Worm (Caenorhabditis elegans) whole organism, L4 larva: ENCODE results near the gene cdk-1.

Source experiments
- D1046.2 ChIP-seq: fragments of 200-800 bp; sonication (Bioruptor generic); IDR thresholded peaks from 2 replicates; pipeline ENCODE4 v1.3.6; 2022; ENCODE audit warnings: missing genetic modification characterization, missing compliant biosample characterization
- F37D6.2 ChIP-seq: sonication (generic microtip); optimal IDR thresholded peaks from 2 replicates; lab custom pipeline; 2016; ENCODE audit warnings: mild to moderate bottlenecking, missing genetic modification characterization, missing compliant biosample characterization
- F49E8.2 ChIP-seq: sonication (generic microtip); optimal IDR thresholded peaks from 2 replicates; lab custom pipeline; 2016; ENCODE audit warnings: missing compliant biosample characterization, mild to moderate bottlenecking, missing genetic modification characterization, borderline replicate concordance
- R02D3.7 ChIP-seq: fragments of 150-350 bp; sonication (generic microtip); optimal IDR thresholded peaks from 3 replicates; lab custom pipeline; 2014; ENCODE audit warnings: missing biosample characterization, missing genetic modification characterization
- Y48G9A.11 ChIP-seq: fragments of 200-800 bp; sonication (Bioruptor generic); IDR thresholded peaks from 2 replicates; pipeline ENCODE4 v1.3.6; 2022; ENCODE audit warnings: missing genetic modification reagents, missing genetic modification characterization, missing compliant biosample characterization
- Y5F2A.4 ChIP-seq: fragments of 200-800 bp; sonication (Bioruptor generic); optimal IDR thresholded peaks from 2 replicates; lab custom pipeline; 2018; ENCODE audit warnings: mild to moderate bottlenecking, missing genetic modification characterization, missing compliant biosample characterization
- Y75B8A.6 ChIP-seq: fragments of 200-800 bp; sonication (Bioruptor generic); IDR thresholded peaks from 2 replicates; pipeline ENCODE4 v1.3.6; 2022; ENCODE audit warnings: missing genetic modification reagents, missing genetic modification characterization, missing compliant biosample characterization
- ama-1 ChIP-seq: fragments of 150-350 bp; optimal IDR thresholded peaks from 2 replicates; lab custom pipeline; 2014; ENCODE audit warnings: inconsistent platforms, mixed read lengths
- ceh-20 ChIP-seq: fragments of 200-800 bp; sonication (Bioruptor generic); IDR thresholded peaks from 2 replicates; pipeline ENCODE4 v1.3.6; 2022; ENCODE audit warnings: missing genetic modification reagents, missing genetic modification characterization, missing compliant biosample characterization
- ceh-44 ChIP-seq: fragments of 200-800 bp; sonication (Bioruptor generic); IDR thresholded peaks from 2 replicates; pipeline ENCODE4 v1.3.6; 2022; ENCODE audit warnings: missing genetic modification reagents, missing genetic modification characterization, missing compliant biosample characterization
- ceh-82 ChIP-seq: sonication (generic microtip); optimal IDR thresholded peaks from 2 replicates; lab custom pipeline; 2017; ENCODE audit warnings: missing biosample characterization, missing genetic modification characterization
- ces-1 ChIP-seq: fragments of 150-350 bp; sonication (generic microtip); optimal IDR thresholded peaks from 4 replicates; lab custom pipeline; 2014; ENCODE audit warnings: missing biosample characterization, missing genetic modification reagents, missing genetic modification characterization
- daf-12 ChIP-seq: fragments of 150-350 bp; optimal IDR thresholded peaks from 2 replicates; lab custom pipeline; 2014; ENCODE audit warnings: missing biosample characterization, missing genetic modification reagents, missing genetic modification characterization
- daf-16 ChIP-seq, 3 experiments: sonication (generic microtip); optimal IDR thresholded peaks; 2 replicates each; lab custom pipeline; 2016 to 2017; ENCODE audit warnings: missing genetic modification characterization in 3 of 3, missing genetic modification reagents in 3 of 3, mild to moderate bottlenecking in 2 of 3, missing compliant biosample characterization in 2 of 3, missing biosample characterization in 1 of 3, moderate library complexity in 1 of 3
- dmd-6 ChIP-seq: fragments of 200-800 bp; sonication (Bioruptor generic); IDR thresholded peaks from 2 replicates; pipeline ENCODE4 v1.3.6; 2022; ENCODE audit warnings: missing genetic modification reagents, missing genetic modification characterization, missing compliant biosample characterization
- dmd-8 ChIP-seq: fragments of 200-800 bp; sonication (Bioruptor generic); IDR thresholded peaks from 2 replicates; pipeline ENCODE4 v1.3.6; 2022; ENCODE audit warnings: missing genetic modification characterization, missing compliant biosample characterization
- dpl-1 ChIP-seq: fragments of 150-350 bp; optimal IDR thresholded peaks from 2 replicates; lab custom pipeline; 2014; ENCODE audit warnings: missing biosample characterization, missing genetic modification reagents, missing genetic modification characterization
- duxl-1 ChIP-seq: sonication (generic microtip); optimal IDR thresholded peaks from 2 replicates; lab custom pipeline; 2016; ENCODE audit warnings: mild to moderate bottlenecking, missing genetic modification characterization, moderate library complexity, missing compliant biosample characterization; ENCODE audit not compliant: poor library complexity
- dve-1 ChIP-seq: sonication (generic microtip); optimal IDR thresholded peaks from 2 replicates; lab custom pipeline; 2017; ENCODE audit warnings: antibody characterized with exemption, mild to moderate bottlenecking, missing genetic modification characterization, missing compliant biosample characterization; ENCODE audit not compliant: insufficient read depth
- fos-1 ChIP-seq: fragments of 150-350 bp; optimal IDR thresholded peaks from 2 replicates; lab custom pipeline; 2014; ENCODE audit warnings: missing biosample characterization, missing genetic modification characterization
- hlh-30 ChIP-seq: sonication (generic microtip); optimal IDR thresholded peaks from 2 replicates; lab custom pipeline; 2017; ENCODE audit warnings: antibody characterized with exemption, mild to moderate bottlenecking, missing genetic modification characterization, missing compliant biosample characterization; ENCODE audit not compliant: insufficient read depth
- hmg-1.1 ChIP-seq: fragments of 200-800 bp; sonication (Bioruptor generic); IDR thresholded peaks from 2 replicates; pipeline ENCODE4 v1.3.6; 2022; ENCODE audit warnings: missing genetic modification reagents, missing genetic modification characterization, missing compliant biosample characterization
- lin-1 ChIP-seq: fragments of 200-800 bp; sonication (Bioruptor generic); IDR thresholded peaks from 2 replicates; pipeline ENCODE4 v1.3.6; 2022; ENCODE audit warnings: missing genetic modification reagents, missing genetic modification characterization, missing compliant biosample characterization
- lsy-2 ChIP-seq, 2 experiments: fragments of 150-350 bp in 1 of 2; sonication (generic microtip) in 1 of 2; optimal IDR thresholded peaks; 2 replicates each; lab custom pipeline; 2014 to 2017; ENCODE audit warnings: missing biosample characterization in 2 of 2, missing genetic modification characterization in 2 of 2
- madf-5 ChIP-seq, 2 experiments: fragments of 200-800 bp; sonication (Bioruptor generic); IDR thresholded peaks; 2 replicates each; pipeline ENCODE4 v1.3.6; 2022; ENCODE audit warnings: missing compliant biosample characterization in 2 of 2, missing genetic modification characterization in 2 of 2
- mep-1 ChIP-seq: fragments of 150-350 bp; sonication (generic microtip); optimal IDR thresholded peaks from 3 replicates; lab custom pipeline; 2014; ENCODE audit warnings: missing biosample characterization, missing genetic modification characterization
- mes-2 ChIP-seq: sonication (generic microtip); optimal IDR thresholded peaks from 2 replicates; lab custom pipeline; 2016; ENCODE audit warnings: missing genotype, mild to moderate bottlenecking, missing genetic modification characterization, missing compliant biosample characterization; ENCODE audit not compliant: poor library complexity, severe bottlenecking
- mxl-3 ChIP-seq: fragments of 200-800 bp; sonication (Bioruptor generic); optimal IDR thresholded peaks from 2 replicates; lab custom pipeline; 2018; ENCODE audit warnings: mild to moderate bottlenecking, missing genetic modification characterization, missing compliant biosample characterization
- nhr-10 ChIP-seq: fragments of 150-350 bp; optimal IDR thresholded peaks from 2 replicates; lab custom pipeline; 2014; ENCODE audit warnings: missing biosample characterization, missing genetic modification characterization
- nhr-237 ChIP-seq: sonication (generic microtip); optimal IDR thresholded peaks from 2 replicates; lab custom pipeline; 2017; ENCODE audit warnings: missing biosample characterization, missing genetic modification characterization
- nhr-28 ChIP-seq: fragments of 150-350 bp; optimal IDR thresholded peaks from 2 replicates; lab custom pipeline; 2014; ENCODE audit warnings: missing biosample characterization, missing genetic modification characterization
- nhr-6 ChIP-seq: fragments of 150-350 bp; optimal IDR thresholded peaks from 2 replicates; lab custom pipeline; 2014; ENCODE audit warnings: missing biosample characterization, missing genetic modification characterization
- nhr-76 ChIP-seq: fragments of 150-350 bp; optimal IDR thresholded peaks from 2 replicates; lab custom pipeline; 2014; ENCODE audit warnings: missing biosample characterization, missing genetic modification characterization
- nhr-77 ChIP-seq: fragments of 150-350 bp; optimal IDR thresholded peaks from 2 replicates; lab custom pipeline; 2014; ENCODE audit warnings: missing biosample characterization, missing genetic modification characterization
- pqm-1 ChIP-seq: sonication (generic microtip); optimal IDR thresholded peaks from 2 replicates; lab custom pipeline; 2017; ENCODE audit warnings: missing biosample characterization, missing genetic modification characterization
- saeg-2 ChIP-seq: fragments of 200-800 bp; sonication (Bioruptor generic); IDR thresholded peaks from 2 replicates; pipeline ENCODE4 v1.3.6; 2022; ENCODE audit warnings: missing genetic modification reagents, missing genetic modification characterization, missing compliant biosample characterization
- sdz-12 ChIP-seq: fragments of 200-800 bp; sonication (Bioruptor generic); optimal IDR thresholded peaks from 2 replicates; lab custom pipeline; 2018; ENCODE audit warnings: mild to moderate bottlenecking, missing genetic modification characterization, missing compliant biosample characterization
- set-16 ChIP-seq: fragments of 200-800 bp; sonication (Bioruptor generic); IDR thresholded peaks from 2 replicates; pipeline ENCODE4 v1.3.6; 2022; ENCODE audit warnings: missing genetic modification reagents, missing genetic modification characterization, missing compliant biosample characterization
- skn-1 ChIP-seq: fragments of 150-350 bp; optimal IDR thresholded peaks from 2 replicates; lab custom pipeline; 2014; ENCODE audit warnings: missing biosample characterization, missing genetic modification characterization
- snpc-1.2 ChIP-seq: fragments of 200-800 bp; sonication (Bioruptor generic); IDR thresholded peaks from 2 replicates; pipeline ENCODE4 v1.3.6; 2022; ENCODE audit warnings: missing genetic modification reagents, missing genetic modification characterization, missing compliant biosample characterization
- spr-1 ChIP-seq: sonication (generic microtip); optimal IDR thresholded peaks from 2 replicates; lab custom pipeline; 2016; ENCODE audit warnings: mild to moderate bottlenecking, missing genetic modification characterization, missing compliant biosample characterization
- tag-97 ChIP-seq: fragments of 200-800 bp; sonication (Bioruptor generic); IDR thresholded peaks from 2 replicates; pipeline ENCODE4 v1.3.6; 2022; ENCODE audit warnings: missing genetic modification characterization, missing compliant biosample characterization
- tra-1 ChIP-seq: fragments of 200-800 bp; sonication (Bioruptor generic); IDR thresholded peaks from 2 replicates; pipeline ENCODE4 v1.3.6; 2022; ENCODE audit warnings: missing genetic modification reagents, missing genetic modification characterization, missing compliant biosample characterization
- unc-130 ChIP-seq: sonication (generic microtip); optimal IDR thresholded peaks from 2 replicates; lab custom pipeline; 2016; ENCODE audit warnings: missing genetic modification reagents, missing genetic modification characterization, missing compliant biosample characterization
- zag-1 ChIP-seq: fragments of 150-350 bp; optimal IDR thresholded peaks from 2 replicates; lab custom pipeline; 2014; ENCODE audit warnings: missing biosample characterization, missing genetic modification characterization
- zip-11 ChIP-seq: fragments of 200-800 bp; sonication (Bioruptor generic); IDR thresholded peaks from 2 replicates; pipeline ENCODE4 v1.3.6; 2022; ENCODE audit warnings: missing genetic modification characterization, missing compliant biosample characterization
- zip-2 ChIP-seq: fragments of 150-350 bp; optimal IDR thresholded peaks from 2 replicates; lab custom pipeline; 2014; ENCODE audit warnings: missing biosample characterization, missing genetic modification characterization
- ztf-7 ChIP-seq: fragments of 150-350 bp; optimal IDR thresholded peaks from 2 replicates; lab custom pipeline; 2014; ENCODE audit warnings: missing biosample characterization, missing genetic modification characterization

The cdk-1 gene

ce11 chrIII:9713862-9714261 is 33.4 kb upstream of the cdk-1 start, which contains the start of gene ncx-6 (continued):
- TF ChIP-seq Y48G9A.11 (GFP tag; lab: Robert Waterston, UW): no peak
- TF ChIP-seq ama-1: no peak
- no peak for TF ChIP-seq Y5F2A.4 (GFP tag; lab: Kevin White, UChicago)
- no peak for TF ChIP-seq unc-130 (GFP tag; lab: Kevin White, UChicago)
- no peak for TF ChIP-seq mxl-3 (GFP tag; lab: Kevin White, UChicago)
- TF ChIP-seq skn-1 (tag; lab: Kevin White, UChicago): no peak
- TF ChIP-seq nhr-77 (tag; lab: Kevin White, UChicago): peak; percentile 60
- no peak for TF ChIP-seq saeg-2 (GFP tag; lab: Robert Waterston, UW)
- TF ChIP-seq mep-1: no peak
- no peak for TF ChIP-seq F37D6.2
- no peak for TF ChIP-seq dmd-8 (GFP tag; lab: Robert Waterston, UW)

- TF ChIP-seq nhr-237 (tag; lab: Kevin White, UChicago) (no peak), ceh-82 (tag; lab: Kevin White, UChicago) (no peak), sdz-12 (GFP tag; lab: Kevin White, UChicago) (no peak), mes-2 (tag; lab: Kevin White, UChicago) (no peak), nhr-76 (tag; lab: Kevin White, UChicago) (no peak), mxl-3 (GFP tag; lab: Kevin White, UChicago) (no peak), zag-1 (tag; lab: Kevin White, UChicago) (no peak), skn-1 (tag; lab: Kevin White, UChicago) (no peak), F37D6.2 (no peak), daf-16 (GFP tag; optimal IDR thresholded peaks at IDR 0.05; lab: Kevin White, UChicago) (no peak), daf-16 (tag; optimal IDR thresholded peaks at IDR 0.05; lab: Kevin White, UChicago) (peak; percentile 53), dmd-6 (GFP tag; lab: Robert Waterston, UW) (peak; percentile 62), ztf-7 (tag; lab: Kevin White, UChicago) (peak; percentile 61), dpl-1 (GFP tag; lab: Kevin White, UChicago) (no peak), mep-1 (no peak), lin-1 (GFP tag; lab: Robert Waterston, UW) (no peak), snpc-1.2 (GFP tag; lab: Robert Waterston, UW) (no peak), daf-12 (no peak), tra-1 (GFP tag; lab: Robert Waterston, UW) (no peak), dve-1 (peak; percentile 73), nhr-28 (peak; percentile 49), lsy-2 (tag; optimal IDR thresholded peaks at IDR 0.05; lab: Kevin White, UChicago) (peak in 1 of 2 experiments; percentile 16), pqm-1 (tag; lab: Kevin White, UChicago) (peak; percentile 13), D1046.2 (GFP tag; lab: Robert Waterston, UW) (no peak), zip-11 (GFP tag; lab: Robert Waterston, UW) (no peak)
Measured at ce11 chrIII:9714731-9715130, 32.5 kb upstream of the cdk-1 start.

DNA sequence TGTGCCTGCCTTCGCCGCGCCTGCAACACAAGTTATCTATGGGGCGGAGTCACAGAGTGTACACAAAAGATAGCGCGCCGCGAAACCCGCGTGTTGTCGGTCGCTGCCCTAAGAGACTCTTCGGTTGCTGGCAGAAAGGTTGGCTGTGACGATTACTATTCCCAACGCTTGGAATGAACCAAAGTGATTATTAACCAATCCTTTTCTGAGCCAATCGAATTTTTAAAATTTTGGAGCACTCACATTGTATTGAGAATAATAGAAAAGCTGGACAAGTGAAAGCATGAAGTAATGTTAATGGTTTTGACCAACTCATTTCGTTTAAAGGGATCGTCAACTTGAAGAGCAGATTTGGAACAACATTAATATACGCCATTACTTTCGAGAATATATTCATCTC is 30.0 kb upstream of the cdk-1 start:
- TF ChIP-seq tag-97 (GFP tag; lab: Robert Waterston, UW) (no peak), nhr-237 (tag; lab: Kevin White, UChicago) (no peak), Y75B8A.6 (GFP tag; lab: Robert Waterston, UW) (no peak), dmd-8 (GFP tag; lab: Robert Waterston, UW) (no peak), dpl-1 (GFP tag; lab: Kevin White, UChicago) (peak; percentile 30), nhr-10 (no peak), skn-1 (tag; lab: Kevin White, UChicago) (no peak), nhr-76 (tag; lab: Kevin White, UChicago) (no peak), madf-5 (GFP tag; IDR thresholded peaks at IDR 0.05; lab: Robert Waterston, UW) (no peak), nhr-6 (tag; lab: Kevin White, UChicago) (peak; percentile 65), hlh-30 (tag; lab: Kevin White, UChicago) (peak; percentile 68), nhr-77 (tag; lab: Kevin White, UChicago) (no peak), set-16 (no peak), R02D3.7 (tag; lab: Kevin White, UChicago) (no peak), F49E8.2 (tag; lab: Kevin White, UChicago) (peak; percentile 90), ceh-44 (GFP tag; lab: Robert Waterston, UW) (no peak), ceh-20 (GFP tag; lab: Robert Waterston, UW) (no peak), zip-2 (tag; lab: Kevin White, UChicago) (no peak), hmg-1.1 (GFP tag; lab: Robert Waterston, UW) (no peak; the same call in 1 of the 2 replicates), spr-1 (tag; lab: Kevin White, UChicago) (peak; percentile 16), pqm-1 (tag; lab: Kevin White, UChicago) (no peak), zip-11 (GFP tag; lab: Robert Waterston, UW) (no peak), fos-1 (tag; lab: Kevin White, UChicago) (no peak), ces-1 (GFP tag; lab: Kevin White, UChicago) (no peak), lsy-2 (tag; optimal IDR thresholded peaks at IDR 0.05; lab: Kevin White, UChicago) (peak in 1 of 2 experiments; percentile 73), duxl-1 (tag; lab: Kevin White, UChicago) (peak; percentile 48)
